Fruit fly (Drosophila melanogaster) whole organism, embryonic: ENCODE data around the gene CG11089.

ENCODE experiments used
- CG17802 ChIP-seq: fragments of 200-800 bp; sonication (Bioruptor generic); optimal IDR thresholded peaks from 2 replicates; lab custom pipeline; 2018; ENCODE audit warnings: missing biosample characterization, mild to moderate bottlenecking, missing genetic modification characterization, moderate library complexity
- CG4282 ChIP-seq: fragments of 200-800 bp; sonication (Bioruptor generic); optimal IDR thresholded peaks from 2 replicates; lab custom pipeline; 2016; ENCODE audit warnings: missing biosample characterization, missing genetic modification characterization
- CG5245 ChIP-seq: fragments of 200-800 bp; sonication (Bioruptor generic); optimal IDR thresholded peaks from 3 replicates; lab custom pipeline; 2016; ENCODE audit warnings: missing biosample characterization, missing genetic modification characterization
- CG6175 ChIP-seq: fragments of 200-800 bp; sonication (Bioruptor generic); IDR thresholded peaks from 3 replicates; pipeline ENCODE4 v1.3.6; 2022; ENCODE audit warnings: missing biosample characterization, missing genetic modification characterization

dm6 chr3R:24890217-24890616 lies 13.4 kb downstream of the CG11089 start:
- no peak for TF ChIP-seq CG6175
- TF ChIP-seq CG17802 (tag; lab: Kevin White, UChicago): no peak
- TF ChIP-seq CG5245 (GFP tag; lab: Kevin White, UChicago): no peak
- TF ChIP-seq CG4282 (GFP tag; lab: Kevin White, UChicago): no peak
